Worm (Caenorhabditis elegans): ENCODE results near the gene pck-1.
A peak's percentile ranks its signal among the peaks of the same experiment; 100 is the strongest.

The pck-1 gene

ce11 chrIII:28841-29240 is 37.2 kb downstream of the pck-1 start:
- TF ChIP-seq aly-2 (tag; optimal IDR thresholded peaks at IDR 0.05) (no peak), php-3 (GFP tag; IDR thresholded peaks at IDR 0.05) (no peak), ces-1 (GFP tag; optimal IDR thresholded peaks at IDR 0.05) (no peak), hif-1 (tag; optimal IDR thresholded peaks at IDR 0.05) (no peak), jun-1 (tag; optimal IDR thresholded peaks at IDR 0.05) (no peak), dmd-9 (GFP tag; IDR thresholded peaks at IDR 0.05) (no peak), daf-16 (GFP tag; optimal IDR thresholded peaks at IDR 0.05) (no peak), daf-16 (tag; optimal IDR thresholded peaks at IDR 0.05) (no peak), saeg-2 (GFP tag; IDR thresholded peaks at IDR 0.05) (no peak), zfp-2 (tag; optimal IDR thresholded peaks at IDR 0.05) (no peak), attf-4 (tag; optimal IDR thresholded peaks at IDR 0.05) (no peak), madf-5 (GFP tag; IDR thresholded peaks at IDR 0.05) (no peak), lim-7 (GFP tag; IDR thresholded peaks at IDR 0.05) (no peak), zip-11 (GFP tag; IDR thresholded peaks at IDR 0.05) (no peak), nhr-42 (GFP tag; IDR thresholded peaks at IDR 0.05) (no peak), rbr-2 (tag; optimal IDR thresholded peaks at IDR 0.05) (no peak), lin-13 (GFP tag; optimal IDR thresholded peaks at IDR 0.05) (no peak), nhr-6 (tag; optimal IDR thresholded peaks at IDR 0.05) (no peak)

ce11 chrIII:27341-27947 is 38.6 kb downstream of the pck-1 start:
- TF ChIP-seq mxl-3 (GFP tag; optimal IDR thresholded peaks at IDR 0.05): no peak
- TF ChIP-seq madf-5 (GFP tag; IDR thresholded peaks at IDR 0.05): no peak
- no peak for TF ChIP-seq spr-3 (GFP tag; optimal IDR thresholded peaks at IDR 0.05)
- TF ChIP-seq F37D6.2 (tag; optimal IDR thresholded peaks at IDR 0.05): no peak
- TF ChIP-seq attf-4 (tag; optimal IDR thresholded peaks at IDR 0.05): no peak
- TF ChIP-seq nhr-41 (GFP tag; IDR thresholded peaks at IDR 0.05): no peak

- peak; percentile 61 to 68 for TF ChIP-seq lsy-2 (tag; optimal IDR thresholded peaks at IDR 0.05)
- TF ChIP-seq fkh-10 (GFP tag; optimal IDR thresholded peaks at IDR 0.05): peak; percentile 82
- TF ChIP-seq hmg-1.1 (GFP tag; IDR thresholded peaks at IDR 0.05): peak; percentile 82
- peak; percentile 37; the same call in 1 of the 2 replicates for TF ChIP-seq T26A8.4 (GFP tag; IDR thresholded peaks at IDR 0.05)
- TF ChIP-seq snpc-4 (tag; optimal IDR thresholded peaks at IDR 0.05): no peak
- TF ChIP-seq lir-3 (tag; optimal IDR thresholded peaks at IDR 0.05): no peak
- peak; percentile 69 to 72 for TF ChIP-seq mdl-1 (tag; optimal IDR thresholded peaks at IDR 0.05)
- TF ChIP-seq unc-130 (GFP tag; optimal IDR thresholded peaks at IDR 0.05): no peak
- TF ChIP-seq ceh-44 (GFP tag; IDR thresholded peaks at IDR 0.05): no peak
- TF ChIP-seq daf-19 (GFP tag; conservative IDR thresholded peaks at IDR 0.05): no peak
- TF ChIP-seq mdt-29 (GFP tag; IDR thresholded peaks at IDR 0.05): no peak
- no peak for TF ChIP-seq nhr-6 (tag; optimal IDR thresholded peaks at IDR 0.05)
- TF ChIP-seq skn-1 (tag; optimal IDR thresholded peaks at IDR 0.05): no peak
- TF ChIP-seq Y5F2A.4 (GFP tag; optimal IDR thresholded peaks at IDR 0.05): no peak
- no peak for TF ChIP-seq zfp-3 (GFP tag; conservative IDR thresholded peaks at IDR 0.05)
- peak; percentile 76 for TF ChIP-seq nhr-48 (tag; optimal IDR thresholded peaks at IDR 0.05)
- no peak for TF ChIP-seq ces-1 (GFP tag; optimal IDR thresholded peaks at IDR 0.05)
- no peak for TF ChIP-seq ceh-62 (tag; optimal IDR thresholded peaks at IDR 0.05)
- no peak for TF ChIP-seq mxl-2 (GFP tag; conservative IDR thresholded peaks at IDR 0.05)
- TF ChIP-seq F37D6.2 (tag; optimal IDR thresholded peaks at IDR 0.05): peak; percentile 80
- TF ChIP-seq nhr-10 (tag; optimal IDR thresholded peaks at IDR 0.05): no peak
- TF ChIP-seq zip-2 (tag; optimal IDR thresholded peaks at IDR 0.05): no peak
- peak; percentile 32 for TF ChIP-seq zag-1 (tag; optimal IDR thresholded peaks at IDR 0.05)
- no peak for TF ChIP-seq F10B5.3 (tag; optimal IDR thresholded peaks at IDR 0.05)
- TF ChIP-seq nhr-25 (tag; optimal IDR thresholded peaks at IDR 0.05; ENCODE audit: borderline replicate concordance, insufficient read depth): no peak
- TF ChIP-seq mes-2 (tag; optimal IDR thresholded peaks at IDR 0.05; ENCODE audit: poor library complexity, severe bottlenecking): peak; percentile 55
- TF ChIP-seq R02D3.7 (tag; optimal IDR thresholded peaks at IDR 0.05): no peak
- no peak for TF ChIP-seq ceh-32 (tag; optimal IDR thresholded peaks at IDR 0.05; ENCODE audit: poor library complexity)
- TF ChIP-seq php-3 (GFP tag; IDR thresholded peaks at IDR 0.05): no peak
- TF ChIP-seq nhr-102 (tag; optimal IDR thresholded peaks at IDR 0.05): no peak
- no peak for TF ChIP-seq spr-1 (tag; optimal IDR thresholded peaks at IDR 0.05)
Observed at ce11 chrIII:25582-25996, 40.5 kb downstream of the pck-1 start.

Measured in whole organism, L4 larva.